Worm (Caenorhabditis elegans): ENCODE data around the gene cest-5.1.
"Not testable (repeated sequence)": the region's sequence is repeated elsewhere in the genome, so short reads cannot be mapped to it uniquely, and the experiment has no call there.

- TF ChIP-seq Y75B8A.6 (GFP tag; IDR thresholded peaks at IDR 0.05); lin-39 (tag; optimal IDR thresholded peaks at IDR 0.05); snpc-4 (tag; optimal IDR thresholded peaks at IDR 0.05); ama-1 (optimal IDR thresholded peaks at IDR 0.05); fkh-10 (GFP tag; optimal IDR thresholded peaks at IDR 0.05); dpl-1 (GFP tag; optimal IDR thresholded peaks at IDR 0.05); hlh-11 (tag; optimal IDR thresholded peaks at IDR 0.05); zag-1 (tag; optimal IDR thresholded peaks at IDR 0.05); madf-5 (GFP tag; IDR thresholded peaks at IDR 0.05); jun-1 (tag; optimal IDR thresholded peaks at IDR 0.05); ZK546.5 (tag; optimal IDR thresholded peaks at IDR 0.05): not testable (repeated sequence)
These were observed 33.6 kb downstream of the cest-5.1 start, which contains the start of gene nspb-4 for ce11 chrIV:6597918-6598317.

All from whole organism, L4 larva.